Worm (Caenorhabditis elegans) whole organism, L4 larva: ENCODE measurements around the gene aldo-2.

Experiments
- daf-19 ChIP-seq: fragments of 200-800 bp; sonication (Bioruptor generic); conservative IDR thresholded peaks from 2 replicates; pipeline ENCODE4 v1.3.6; 2022; ENCODE audit warnings: missing genetic modification characterization, missing compliant biosample characterization
- lin-29 ChIP-seq: fragments of 200-800 bp; sonication (Bioruptor generic); IDR thresholded peaks from 2 replicates; pipeline ENCODE4 v1.3.6; 2022; ENCODE audit warnings: missing genetic modification reagents, missing genetic modification characterization, missing compliant biosample characterization
- lin-39 ChIP-seq: fragments of 150-350 bp; optimal IDR thresholded peaks from 2 replicates; lab custom pipeline; 2014; ENCODE audit warnings: missing biosample characterization, missing genetic modification reagents, missing genetic modification characterization
- madf-5 ChIP-seq, 2 experiments: fragments of 200-800 bp; sonication (Bioruptor generic); IDR thresholded peaks; 2 replicates each; pipeline ENCODE4 v1.3.6; 2022; ENCODE audit warnings: missing compliant biosample characterization in 2 of 2, missing genetic modification characterization in 2 of 2
- nhr-25 ChIP-seq: sonication (generic microtip); optimal IDR thresholded peaks from 2 replicates; lab custom pipeline; 2017; ENCODE audit warnings: missing genetic modification characterization, mild to moderate bottlenecking, missing compliant biosample characterization, antibody characterized with exemption, moderate library complexity, borderline replicate concordance; ENCODE audit not compliant: insufficient read depth
- nhr-77 ChIP-seq: fragments of 150-350 bp; optimal IDR thresholded peaks from 2 replicates; lab custom pipeline; 2014; ENCODE audit warnings: missing biosample characterization, missing genetic modification characterization
- pha-4 ChIP-seq, 2 experiments: fragments of 150-350 bp in 1 of 2; fragments of 200-800 bp in 1 of 2; sonication (Bioruptor generic) in 1 of 2; IDR thresholded peaks in 1 of 2; optimal IDR thresholded peaks in 1 of 2; 2 replicates each; pipeline versions ENCODE4 v1.3.6 to Lab custom; 2014 to 2022; ENCODE audit warnings: missing genetic modification characterization in 2 of 2, missing genetic modification reagents in 2 of 2, missing biosample characterization in 1 of 2, missing compliant biosample characterization in 1 of 2
- spr-3 ChIP-seq: fragments of 200-800 bp; sonication (Bioruptor generic); optimal IDR thresholded peaks from 2 replicates; lab custom pipeline; 2018; ENCODE audit warnings: mild to moderate bottlenecking, missing genetic modification characterization, missing compliant biosample characterization
- unc-62 ChIP-seq, 3 experiments: fragments of 150-350 bp in 1 of 3; sonication (generic microtip); optimal IDR thresholded peaks in 2 of 3; peaks in 1 of 3; 1 replicate in 1 of 3; 2 replicates in 2 of 3; lab custom pipeline; 2014 to 2017; ENCODE audit warnings: missing biosample characterization in 3 of 3, missing genetic modification characterization in 3 of 3, missing genetic modification reagents in 3 of 3, missing genotype in 1 of 3
- zfp-3 ChIP-seq: fragments of 200-800 bp; sonication (Bioruptor generic); conservative IDR thresholded peaks from 2 replicates; pipeline ENCODE4 v1.3.6; 2022; ENCODE audit warnings: missing genetic modification reagents, missing genetic modification characterization, missing compliant biosample characterization

DNA sequence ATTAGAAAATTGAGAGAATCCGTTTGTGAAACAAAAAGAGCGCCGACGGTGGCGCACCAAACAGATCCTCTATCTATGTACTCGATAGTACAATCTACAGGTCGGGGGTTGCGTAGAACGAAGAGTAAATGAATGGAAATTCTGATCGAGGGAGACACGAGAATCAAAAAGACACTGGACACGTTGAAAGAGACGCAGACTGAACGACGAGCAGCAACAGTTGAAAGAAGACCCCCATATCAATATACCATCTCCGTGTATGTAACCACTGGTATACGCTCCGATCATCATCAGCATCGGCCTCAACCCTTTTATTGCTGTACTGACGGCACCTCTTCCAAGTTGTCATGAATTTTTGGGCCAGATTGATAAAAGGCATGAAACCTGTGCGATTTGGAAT lies 40.2 kb downstream of the aldo-2 start:
- no peak for TF ChIP-seq spr-3 (GFP tag; lab: Kevin White, UChicago)
- no peak for TF ChIP-seq nhr-25 (tag; lab: Kevin White, UChicago)
- TF ChIP-seq zfp-3 (GFP tag; lab: Robert Waterston, UW) = no peak
- no peak for TF ChIP-seq nhr-77 (tag; lab: Kevin White, UChicago)
- no peak for TF ChIP-seq lin-29 (GFP tag; lab: Robert Waterston, UW)
- TF ChIP-seq pha-4 (GFP tag; IDR thresholded peaks at IDR 0.05; lab: Robert Waterston, UW) = no peak
- no peak for TF ChIP-seq pha-4 (tag; optimal IDR thresholded peaks at IDR 0.05; lab: Kevin White, UChicago)
- TF ChIP-seq madf-5 (GFP tag; IDR thresholded peaks at IDR 0.05; lab: Robert Waterston, UW) = no peak
- no peak for TF ChIP-seq daf-19 (GFP tag; lab: Robert Waterston, UW)
- TF ChIP-seq unc-62 (GFP tag; optimal IDR thresholded peaks at IDR 0.05 in 1 of 2; lab: Kevin White, UChicago) = peak in 1 of 2 experiments; percentile 86
- TF ChIP-seq unc-62 (tag; optimal IDR thresholded peaks at IDR 0.05; lab: Kevin White, UChicago) = no peak
- TF ChIP-seq lin-39 (tag; lab: Kevin White, UChicago) = no peak
